Worm (Caenorhabditis elegans) whole organism, L1 larva: ENCODE measurements around the gene nhr-150.

Experiments used
- C04F5.9 ChIP-seq: sonication (generic microtip); optimal IDR thresholded peaks from 2 replicates; lab custom pipeline; 2016; ENCODE audit warnings: missing genetic modification characterization, missing compliant biosample characterization
- C16A3.4 ChIP-seq: fragments of 150-350 bp; optimal IDR thresholded peaks from 2 replicates; lab custom pipeline; 2014; ENCODE audit warnings: missing biosample characterization, missing genetic modification characterization
- ama-1 ChIP-seq: fragments of 150-350 bp; optimal IDR thresholded peaks from 2 replicates; lab custom pipeline; 2014
- ceh-88 ChIP-seq: fragments of 200-800 bp; sonication (Bioruptor generic); IDR thresholded peaks from 2 replicates; pipeline ENCODE4 v1.3.6; 2022; ENCODE audit warnings: missing genetic modification characterization, missing compliant biosample characterization
- ceh-90 ChIP-seq: sonication (generic microtip); optimal IDR thresholded peaks from 2 replicates; lab custom pipeline; 2016; ENCODE audit warnings: missing genetic modification characterization, missing compliant biosample characterization
- dsc-1 ChIP-seq: sonication (generic microtip); optimal IDR thresholded peaks from 2 replicates; lab custom pipeline; 2016; ENCODE audit warnings: mild to moderate bottlenecking, missing genetic modification characterization, missing compliant biosample characterization
- efl-3 ChIP-seq: fragments of 200-800 bp; sonication (Bioruptor generic); optimal IDR thresholded peaks from 2 replicates; lab custom pipeline; 2018; ENCODE audit warnings: mild to moderate bottlenecking, missing genetic modification characterization, missing compliant biosample characterization
- egl-13 ChIP-seq: sonication (generic microtip); optimal IDR thresholded peaks from 2 replicates; lab custom pipeline; 2016; ENCODE audit warnings: missing genotype, missing genetic modification reagents, missing genetic modification characterization, missing compliant biosample characterization
- egl-27 ChIP-seq, 2 experiments: fragments of 150-350 bp in 1 of 2; sonication (generic microtip); optimal IDR thresholded peaks; 3 replicates each; lab custom pipeline; 2017 to 2018; ENCODE audit warnings: missing biosample characterization in 2 of 2, missing genetic modification characterization in 2 of 2, missing genetic modification reagents in 2 of 2
- elt-2 ChIP-seq: sonication (generic microtip); optimal IDR thresholded peaks from 2 replicates; lab custom pipeline; 2016; ENCODE audit warnings: missing genetic modification characterization, mild to moderate bottlenecking, inconsistent platforms, missing compliant biosample characterization, missing genetic modification reagents
- elt-3 ChIP-seq, 6 experiments: fragments of 150-350 bp in 1 of 6; sonication (generic microtip); optimal IDR thresholded peaks; 2 replicates each; lab custom pipeline; 2017 to 2018; ENCODE audit warnings: missing biosample characterization in 6 of 6, missing genetic modification characterization in 6 of 6, inconsistent platforms in 1 of 6
- ets-5 ChIP-seq: fragments of 200-800 bp; sonication (Bioruptor generic); IDR thresholded peaks from 2 replicates; pipeline ENCODE4 v1.3.6; 2022; ENCODE audit warnings: missing genetic modification characterization, missing compliant biosample characterization
- fkh-4 ChIP-seq: sonication (generic microtip); optimal IDR thresholded peaks from 2 replicates; lab custom pipeline; 2016; ENCODE audit warnings: missing compliant biosample characterization, missing genetic modification characterization, borderline replicate concordance
- hpl-2 ChIP-seq: fragments of 150-350 bp; optimal IDR thresholded peaks from 2 replicates; lab custom pipeline; 2014; ENCODE audit warnings: missing biosample characterization, missing genetic modification reagents, missing genetic modification characterization
- isw-1 ChIP-seq: fragments of 200-800 bp; sonication (Bioruptor generic); IDR thresholded peaks from 2 replicates; pipeline ENCODE4 v1.3.6; 2022; ENCODE audit warnings: missing genetic modification characterization, missing compliant biosample characterization
- jun-1 ChIP-seq: fragments of 150-350 bp; optimal IDR thresholded peaks from 2 replicates; lab custom pipeline; 2014; ENCODE audit warnings: missing biosample characterization, missing genetic modification reagents, missing genetic modification characterization
- lin-14 ChIP-seq: fragments of 200-800 bp; sonication (Bioruptor generic); optimal IDR thresholded peaks from 2 replicates; lab custom pipeline; 2018; ENCODE audit warnings: mild to moderate bottlenecking, missing genetic modification characterization, moderate library complexity, missing compliant biosample characterization
- lin-15B ChIP-seq: fragments of 150-350 bp; sonication (generic microtip); optimal IDR thresholded peaks from 3 replicates; lab custom pipeline; 2014; ENCODE audit warnings: missing biosample characterization, missing genetic modification characterization
- lin-39 ChIP-seq: fragments of 150-350 bp; optimal IDR thresholded peaks from 2 replicates; lab custom pipeline; 2014; ENCODE audit warnings: missing biosample characterization, missing genetic modification reagents, missing genetic modification characterization
- lir-3 ChIP-seq: sonication (generic microtip); optimal IDR thresholded peaks from 2 replicates; lab custom pipeline; 2016; ENCODE audit warnings: mild to moderate bottlenecking, missing genetic modification characterization, moderate library complexity, missing compliant biosample characterization; ENCODE audit not compliant: poor library complexity
- mab-9 ChIP-seq: fragments of 200-800 bp; sonication (Bioruptor generic); IDR thresholded peaks from 2 replicates; pipeline ENCODE4 v1.3.6; 2022; ENCODE audit warnings: missing genetic modification reagents, missing genetic modification characterization, missing compliant biosample characterization
- mdl-1 ChIP-seq, 2 experiments: fragments of 150-350 bp; optimal IDR thresholded peaks; 2 replicates each; lab custom pipeline; 2014 to 2017; ENCODE audit warnings: missing biosample characterization in 2 of 2, missing genetic modification characterization in 2 of 2, inconsistent platforms in 1 of 2
- mef-2 ChIP-seq: fragments of 150-350 bp; optimal IDR thresholded peaks from 2 replicates; lab custom pipeline; 2014; ENCODE audit warnings: missing biosample characterization, missing genetic modification characterization
- nhr-12 ChIP-seq: sonication (generic microtip); optimal IDR thresholded peaks from 2 replicates; lab custom pipeline; 2017; ENCODE audit warnings: missing biosample characterization, missing genetic modification characterization
- nhr-237 ChIP-seq: fragments of 150-350 bp; optimal IDR thresholded peaks from 2 replicates; lab custom pipeline; 2014; ENCODE audit warnings: missing biosample characterization, missing genetic modification characterization
- nhr-47 ChIP-seq: sonication (generic microtip); optimal IDR thresholded peaks from 2 replicates; lab custom pipeline; 2016; ENCODE audit warnings: mild to moderate bottlenecking, missing genetic modification characterization, moderate library complexity, missing compliant biosample characterization
- nhr-76 ChIP-seq: sonication (generic microtip); optimal IDR thresholded peaks from 2 replicates; lab custom pipeline; 2017; ENCODE audit warnings: missing biosample characterization, missing genetic modification characterization
- nhr-77 ChIP-seq: fragments of 150-350 bp; optimal IDR thresholded peaks from 2 replicates; lab custom pipeline; 2014; ENCODE audit warnings: missing biosample characterization, missing genetic modification characterization
- pag-3 ChIP-seq: sonication (generic microtip); optimal IDR thresholded peaks from 2 replicates; lab custom pipeline; 2017; ENCODE audit warnings: missing genetic modification characterization, mild to moderate bottlenecking, missing compliant biosample characterization, antibody characterized with exemption, borderline replicate concordance; ENCODE audit not compliant: insufficient read depth
- sox-4 ChIP-seq: sonication (generic microtip); optimal IDR thresholded peaks from 2 replicates; lab custom pipeline; 2016; ENCODE audit warnings: missing genetic modification characterization, missing compliant biosample characterization
- sup-37 ChIP-seq: fragments of 200-800 bp; sonication (Bioruptor generic); optimal IDR thresholded peaks from 2 replicates; lab custom pipeline; 2018; ENCODE audit warnings: mild to moderate bottlenecking, missing genetic modification characterization, missing compliant biosample characterization
- unc-130 ChIP-seq: fragments of 150-350 bp; optimal IDR thresholded peaks from 2 replicates; lab custom pipeline; 2017; ENCODE audit warnings: missing biosample characterization, missing genetic modification characterization, inconsistent platforms
- unc-98 ChIP-seq: fragments of 200-800 bp; sonication (Bioruptor generic); IDR thresholded peaks from 2 replicates; pipeline ENCODE4 v1.3.6; 2022; ENCODE audit warnings: missing genetic modification characterization, missing compliant biosample characterization
- ztf-11 ChIP-seq, 2 experiments: sonication (generic microtip); optimal IDR thresholded peaks; 2 replicates each; lab custom pipeline; 2016 to 2017; ENCODE audit warnings: missing genetic modification characterization in 2 of 2, missing biosample characterization in 1 of 2, missing compliant biosample characterization in 1 of 2
- ztf-4 ChIP-seq: fragments of 150-350 bp; optimal IDR thresholded peaks from 2 replicates; lab custom pipeline; 2014; ENCODE audit warnings: missing biosample characterization, missing genetic modification characterization

nhr-150 gene

ce11 chrV:15445437-15445836, 35.8 kb downstream of the nhr-150 start, which contains the start of gene srh-239:
Gene srh-239, plus strand, starts transcription at chrV:15445737.
- TF ChIP-seq sup-37 (no peak), elt-3 (tag; optimal IDR thresholded peaks at IDR 0.05; lab: Kevin White, UChicago) (no peak), ztf-11 (tag; optimal IDR thresholded peaks at IDR 0.05; lab: Kevin White, UChicago) (no peak), egl-27 (tag; optimal IDR thresholded peaks at IDR 0.05; lab: Kevin White, UChicago) (no peak), elt-2 (tag; lab: Kevin White, UChicago) (no peak), pag-3 (no peak), ceh-90 (tag; lab: Kevin White, UChicago) (no peak), lin-14 (GFP tag; lab: Kevin White, UChicago) (no peak), hpl-2 (GFP tag; lab: Kevin White, UChicago) (no peak), isw-1 (GFP tag; lab: Robert Waterston, UW) (no peak)

DNA sequence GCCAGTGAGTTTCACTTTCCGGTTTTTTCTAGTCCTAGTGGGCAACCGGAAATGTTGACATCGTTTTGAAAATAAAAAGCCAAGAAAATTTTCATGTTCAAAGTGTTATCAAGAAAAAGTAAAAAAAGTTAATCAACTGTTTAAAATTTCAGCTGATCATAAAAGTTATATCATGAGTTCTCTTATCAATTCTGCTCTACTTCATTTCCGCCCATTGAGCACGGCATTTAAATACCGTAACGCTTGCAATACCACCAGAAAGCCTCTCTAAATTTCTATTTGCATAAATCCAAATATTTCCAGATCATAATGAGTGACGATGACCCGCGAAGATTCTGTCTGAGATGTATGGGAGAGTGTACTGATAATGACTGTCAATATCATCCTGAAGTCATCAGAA, 36.6 kb downstream of the nhr-150 start, which contains the start of gene T26H5.9:
Gene T26H5.9 (plus strand): TSS at position 302 of the 400 bp plus-strand sequence.
- TF ChIP-seq jun-1 (peak; percentile 27), efl-3 (GFP tag; lab: Kevin White, UChicago) (no peak), unc-130 (no peak), mef-2 (tag; lab: Kevin White, UChicago) (no peak), mab-9 (no peak), lin-15B (tag; lab: Kevin White, UChicago) (no peak), elt-2 (tag; lab: Kevin White, UChicago) (peak; percentile 57)

ce11 chrV:15444188-15444587, 37.1 kb downstream of the nhr-150 start, which contains the start of gene T26H5.11:
Gene T26H5.11, minus strand, starts transcription at chrV:15444288.
- TF ChIP-seq ets-5 (no peak), nhr-47 (no peak), ceh-88 (GFP tag; lab: Robert Waterston, UW) (no peak), nhr-12 (tag; lab: Kevin White, UChicago) (no peak), efl-3 (GFP tag; lab: Kevin White, UChicago) (no peak), ama-1 (no peak), unc-130 (no peak), egl-27 (tag; optimal IDR thresholded peaks at IDR 0.05; lab: Kevin White, UChicago) (no peak), dsc-1 (tag; lab: Kevin White, UChicago) (no peak), mab-9 (no peak), ztf-4 (tag; lab: Kevin White, UChicago) (no peak), mdl-1 (tag; optimal IDR thresholded peaks at IDR 0.05; lab: Kevin White, UChicago) (no peak), sox-4 (tag; lab: Kevin White, UChicago) (no peak), nhr-77 (tag; lab: Kevin White, UChicago) (no peak), nhr-76 (tag; lab: Kevin White, UChicago) (no peak), lin-14 (GFP tag; lab: Kevin White, UChicago) (no peak), ceh-90 (tag; lab: Kevin White, UChicago) (no peak)

- TF ChIP-seq fkh-4 (no peak), lin-39 (tag; lab: Kevin White, UChicago) (no peak), jun-1 (no peak), nhr-237 (tag; lab: Kevin White, UChicago) (no peak), C04F5.9 (tag; lab: Kevin White, UChicago) (no peak), mdl-1 (tag; optimal IDR thresholded peaks at IDR 0.05; lab: Kevin White, UChicago) (no peak), ceh-88 (GFP tag; lab: Robert Waterston, UW) (no peak), nhr-77 (tag; lab: Kevin White, UChicago) (no peak), lir-3 (tag; lab: Kevin White, UChicago) (no peak), C16A3.4 (tag; lab: Kevin White, UChicago) (no peak), egl-27 (tag; optimal IDR thresholded peaks at IDR 0.05; lab: Kevin White, UChicago) (no peak), unc-98 (GFP tag; lab: Robert Waterston, UW) (no peak), egl-13 (tag; lab: Kevin White, UChicago) (no peak)
These were observed 37.6 kb downstream of the nhr-150 start, which contains the start of gene T26H5.10 for ce11 chrV:15443708-15444107. Gene T26H5.10, minus strand, starts transcription at chrV:15443808.
